Worm (Caenorhabditis elegans): ENCODE measurements around the gene M02E1.1.

The M02E1.1 gene

DNA sequence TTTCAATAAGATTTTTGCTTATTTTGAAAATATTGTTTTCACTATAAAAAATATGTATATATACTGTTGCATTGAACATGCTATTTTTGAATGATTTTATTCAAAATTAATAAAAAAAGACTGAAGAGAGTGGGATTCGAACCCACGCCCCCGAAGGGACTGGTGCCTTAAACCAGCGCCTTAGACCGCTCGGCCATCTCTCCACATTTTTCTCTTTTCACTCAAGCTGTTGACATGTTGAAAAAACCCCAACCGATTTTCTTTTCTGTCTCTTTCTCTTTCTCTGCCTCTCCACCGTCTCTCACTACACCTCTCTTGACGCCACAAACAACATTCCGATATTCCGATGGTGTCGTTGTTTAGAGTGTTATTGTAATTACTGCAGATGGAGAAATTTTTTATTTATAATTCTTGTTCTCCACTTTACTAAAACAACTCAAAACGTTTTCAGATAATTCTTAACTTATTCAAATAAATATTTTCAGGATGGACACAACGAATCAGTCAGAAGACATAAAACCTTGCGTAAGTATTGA is 27.3 kb downstream of the M02E1.1 start, which contains the start of gene sor-3 (continued):
- TF ChIP-seq ZK185.1 (tag; optimal IDR thresholded peaks at IDR 0.05; ENCODE audit: poor library complexity, severe bottlenecking) (peak; percentile 73), dox-1 (GFP tag; IDR thresholded peaks at IDR 0.05) (peak; percentile 78), nhr-90 (tag; optimal IDR thresholded peaks at IDR 0.05) (peak; percentile 84), aptf-2 (GFP tag; conservative IDR thresholded peaks at IDR 0.05) (no peak), dpff-1 (tag; optimal IDR thresholded peaks at IDR 0.05) (no peak), rcor-1 (GFP tag; IDR thresholded peaks at IDR 0.05) (peak; percentile 76), attf-5 (GFP tag; optimal IDR thresholded peaks at IDR 0.05) (peak; percentile 69), ztf-28 (GFP tag; IDR thresholded peaks at IDR 0.05) (0 out of 2 replicates have a peak, but pooled peaks have one; percentile 35), nhr-27 (tag; optimal IDR thresholded peaks at IDR 0.05) (no peak), T07F8.4 (tag; optimal IDR thresholded peaks at IDR 0.05) (peak; percentile 49), akir-1 (GFP tag; optimal IDR thresholded peaks at IDR 0.05) (no peak), mcd-1 (GFP tag; IDR thresholded peaks at IDR 0.05) (no peak; the same call in 1 of the 2 replicates), sea-2 (GFP tag; IDR thresholded peaks at IDR 0.05) (no peak), athp-1 (tag; optimal IDR thresholded peaks at IDR 0.05) (peak; percentile 26), lir-1 (GFP tag; conservative IDR thresholded peaks at IDR 0.05) (peak; percentile 68), lag-1 (GFP tag; IDR thresholded peaks at IDR 0.05) (no peak), ceh-58 (GFP tag; IDR thresholded peaks at IDR 0.05) (no peak), repo-1 (tag; optimal IDR thresholded peaks at IDR 0.05) (peak; percentile 30), F37B4.10 (GFP tag; IDR thresholded peaks at IDR 0.05) (no peak), somi-1 (GFP tag; optimal IDR thresholded peaks at IDR 0.05) (peak; percentile 20)

DNA sequence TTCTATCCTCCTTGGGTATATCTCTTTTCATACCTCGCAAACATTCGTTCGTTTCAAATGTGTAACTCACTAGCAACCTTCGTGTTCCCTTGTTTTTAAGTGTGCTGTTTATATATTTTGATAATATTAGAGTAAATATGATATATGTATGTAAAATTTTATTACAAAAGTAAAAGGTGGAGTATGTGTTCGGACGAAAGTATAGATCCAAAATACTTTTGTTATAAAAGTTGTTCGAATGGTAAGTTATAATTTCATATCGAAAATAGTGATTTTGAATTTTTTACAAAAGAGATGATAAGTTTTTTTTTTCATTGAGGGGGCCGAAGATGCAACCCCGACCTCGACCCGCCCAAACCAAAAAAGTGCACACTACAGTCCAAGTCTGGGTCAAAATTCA is 31.9 kb downstream of the M02E1.1 start, which contains the start of gene C04E7.1:
Gene C04E7.1, plus strand, starts transcription at position 301 of the 400 bp plus-strand sequence.
- TF ChIP-seq Y56A3A.18 (GFP tag; IDR thresholded peaks at IDR 0.05) (no peak), ztf-26 (tag; optimal IDR thresholded peaks at IDR 0.05) (no peak), sdz-38 (tag; optimal IDR thresholded peaks at IDR 0.05) (no peak), cebp-1 (GFP tag; IDR thresholded peaks at IDR 0.05) (no peak), cebp-1 (tag; optimal IDR thresholded peaks at IDR 0.05) (no peak), ccch-3 (GFP tag; optimal IDR thresholded peaks at IDR 0.05) (no peak), D2030.7 (GFP tag; IDR thresholded peaks at IDR 0.05) (no peak), nhr-120 (GFP tag; IDR thresholded peaks at IDR 0.05) (no peak), repo-1 (tag; optimal IDR thresholded peaks at IDR 0.05) (no peak), ztf-6 (GFP tag; IDR thresholded peaks at IDR 0.05) (no peak), B0035.1 (tag; optimal IDR thresholded peaks at IDR 0.05) (no peak), ekl-4 (GFP tag; IDR thresholded peaks at IDR 0.05) (no peak), efl-1 (GFP tag; optimal IDR thresholded peaks at IDR 0.05) (no peak), egl-18 (GFP tag; IDR thresholded peaks at IDR 0.05) (no peak), ztf-3 (GFP tag; optimal IDR thresholded peaks at IDR 0.05) (no peak), snpc-1.1 (tag; optimal IDR thresholded peaks at IDR 0.05; ENCODE audit: insufficient read depth) (no peak)

DNA sequence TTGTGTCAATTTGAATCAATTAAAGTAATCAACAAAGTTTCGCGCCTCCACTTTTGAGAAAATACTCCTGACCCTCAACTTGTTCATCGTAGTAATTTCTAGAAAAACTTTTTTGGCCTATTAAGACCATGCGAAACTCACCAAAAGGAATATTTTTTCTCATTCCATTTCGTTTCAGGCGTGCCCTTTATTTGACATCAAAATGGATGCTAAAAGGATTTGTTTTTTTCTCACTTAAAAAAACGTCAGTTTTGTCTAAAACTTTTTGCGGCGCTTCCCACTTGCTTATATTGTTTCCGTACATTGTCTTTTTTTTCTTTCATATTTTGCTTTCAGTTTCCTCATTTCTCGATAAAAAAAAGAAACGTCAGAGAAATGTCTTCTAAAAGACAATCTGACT is 34.6 kb downstream of the M02E1.1 start, which contains the start of gene C04E7.5:
Gene C04E7.5, plus strand, starts transcription at position 301 of the 400 bp plus-strand sequence.
- TF ChIP-seq mel-28 (tag; optimal IDR thresholded peaks at IDR 0.05; ENCODE audit: borderline replicate concordance), result no peak
- no peak for TF ChIP-seq lsl-1 (GFP tag; optimal IDR thresholded peaks at IDR 0.05)
- no peak for TF ChIP-seq Y53G8AR.9 (GFP tag; conservative IDR thresholded peaks at IDR 0.05)
- no peak for TF ChIP-seq F10E7.11 (tag; optimal IDR thresholded peaks at IDR 0.05)
- TF ChIP-seq ceh-79 (tag; optimal IDR thresholded peaks at IDR 0.05), result no peak
- no peak for TF ChIP-seq lin-26 (GFP tag; IDR thresholded peaks at IDR 0.05)
- no peak for TF ChIP-seq T26A5.8 (tag; optimal IDR thresholded peaks at IDR 0.05)
- TF ChIP-seq F57C9.4 (tag; optimal IDR thresholded peaks at IDR 0.05), result no peak
- TF ChIP-seq ztf-26 (tag; optimal IDR thresholded peaks at IDR 0.05), result no peak
- TF ChIP-seq lin-40 (tag; optimal IDR thresholded peaks at IDR 0.05), result no peak
- no peak for TF ChIP-seq athp-1 (tag; optimal IDR thresholded peaks at IDR 0.05)
- TF ChIP-seq D2030.7 (GFP tag; IDR thresholded peaks at IDR 0.05), result no peak
- TF ChIP-seq repo-1 (tag; optimal IDR thresholded peaks at IDR 0.05), result no peak
- TF ChIP-seq nhr-27 (tag; optimal IDR thresholded peaks at IDR 0.05), result no peak

Measured in whole organism, young adult.